Fruit fly (Drosophila melanogaster): Measurements from ENCODE around the gene muc.
A peak's percentile ranks its signal among the peaks of the same experiment; 100 is the strongest.

Gene muc

DNA sequence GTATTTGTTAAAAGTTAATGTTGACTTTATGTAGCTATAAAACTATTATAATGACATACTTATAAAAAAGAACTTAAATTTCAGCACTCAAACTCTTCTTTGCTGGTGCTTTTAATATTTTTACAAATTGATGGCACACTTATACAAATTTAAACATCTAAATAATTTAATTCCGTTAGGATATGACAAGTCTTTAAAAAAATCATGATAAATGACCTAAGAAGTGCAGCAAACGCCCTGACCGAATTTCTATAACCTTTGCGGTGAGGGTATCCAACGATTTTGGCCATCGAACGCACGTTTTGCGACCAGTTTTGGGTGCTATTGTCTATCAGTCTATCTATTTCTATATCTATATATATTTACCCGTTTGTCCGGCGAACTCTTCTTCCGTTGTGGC is 16.3 kb downstream of the muc start (continued):
- TF ChIP-seq YL-1 (GFP tag; optimal IDR thresholded peaks at IDR 0.05): no peak
- TF ChIP-seq CG11456 (GFP tag; IDR thresholded peaks at IDR 0.05): peak; percentile 67
- no peak for TF ChIP-seq nau (GFP tag; optimal IDR thresholded peaks at IDR 0.05)
- TF ChIP-seq BtbVII (GFP tag; optimal IDR thresholded peaks at IDR 0.05): peak; percentile 24
- TF ChIP-seq TFAM (GFP tag; optimal IDR thresholded peaks at IDR 0.05): no peak
- no peak for TF ChIP-seq bab2 (GFP tag; optimal IDR thresholded peaks at IDR 0.05)
- no peak for TF ChIP-seq hb (GFP tag; IDR thresholded peaks at IDR 0.05; ENCODE audit: partially characterized antibody)
- no peak for TF ChIP-seq ham (GFP tag; IDR thresholded peaks at IDR 0.05)
- no peak for TF ChIP-seq unc-4 (GFP tag; IDR thresholded peaks at IDR 0.05; ENCODE audit: partially characterized antibody)
- TF ChIP-seq Hsf (GFP tag; optimal IDR thresholded peaks at IDR 0.05): no peak
- TF ChIP-seq cas (GFP tag; IDR thresholded peaks at IDR 0.05): no peak
- TF ChIP-seq lov (optimal IDR thresholded peaks at IDR 0.05): no peak
- TF ChIP-seq lov (GFP tag; IDR thresholded peaks at IDR 0.05): no peak
- TF ChIP-seq HLH54F (GFP tag; optimal IDR thresholded peaks at IDR 0.05): peak; percentile 24
- TF ChIP-seq CG9932 (GFP tag; IDR thresholded peaks at IDR 0.05): peak; percentile 78
- TF ChIP-seq Bdp1 (GFP tag; optimal IDR thresholded peaks at IDR 0.05): no peak

dm6 chr2L:7447820-7448219 is 21.2 kb downstream of the muc start:
- TF ChIP-seq CG10366 (GFP tag; IDR thresholded peaks at IDR 0.05) (no peak), hkb (optimal IDR thresholded peaks at IDR 0.05) (no peak), hkb (GFP tag; IDR thresholded peaks at IDR 0.05) (no peak), CG34422 (GFP tag; IDR thresholded peaks at IDR 0.05) (no peak), fd96Cb (tag; optimal IDR thresholded peaks at IDR 0.05) (no peak), dmrt99B (tag; optimal IDR thresholded peaks at IDR 0.05) (no peak), pum (GFP tag; optimal IDR thresholded peaks at IDR 0.05) (no peak), br (optimal IDR thresholded peaks at IDR 0.05) (no peak), CG2199 (GFP tag; IDR thresholded peaks at IDR 0.05) (0 out of 3 replicates have a peak, but pooled peaks have one; percentile 61), al (GFP tag; IDR thresholded peaks at IDR 0.05) (no peak), CG15601 (tag; optimal IDR thresholded peaks at IDR 0.05) (peak; percentile 17), CG3995 (GFP tag; optimal IDR thresholded peaks at IDR 0.05) (peak; percentile 80), CG34376 (GFP tag; optimal IDR thresholded peaks at IDR 0.05) (no peak), salm (tag; optimal IDR thresholded peaks at IDR 0.05) (no peak), chn (GFP tag; optimal IDR thresholded peaks at IDR 0.05) (no peak)

- TF ChIP-seq H15 (GFP tag; IDR thresholded peaks at IDR 0.05) (no peak), ewg (GFP tag; optimal IDR thresholded peaks at IDR 0.05) (no peak), CG14860 (GFP tag; IDR thresholded peaks at IDR 0.05; ENCODE audit: partially characterized antibody) (no peak), CG6813 (GFP tag; optimal IDR thresholded peaks at IDR 0.05) (no peak), Aef1 (GFP tag; IDR thresholded peaks at IDR 0.05) (no peak), CG3065 (GFP tag; optimal IDR thresholded peaks at IDR 0.05) (no peak), CG12104 (GFP tag; optimal IDR thresholded peaks at IDR 0.05) (no peak), kay (GFP tag; optimal IDR thresholded peaks at IDR 0.05) (no peak), Rfx (GFP tag; IDR thresholded peaks at IDR 0.05) (no peak), phol (tag; optimal IDR thresholded peaks at IDR 0.05) (no peak)
These were observed 21.7 kb downstream of the muc start for dm6 chr2L:7448371-7448770.

Data from whole organism, embryonic.